Worm (Caenorhabditis elegans) whole organism, L1 larva: Measurements from ENCODE around the gene sek-6.

Experiments
- egl-27 ChIP-seq, 2 experiments: fragments of 150-350 bp in 1 of 2; sonication (generic microtip); optimal IDR thresholded peaks; 3 replicates each; lab custom pipeline; 2017 to 2018; ENCODE audit warnings: missing biosample characterization in 2 of 2, missing genetic modification characterization in 2 of 2, missing genetic modification reagents in 2 of 2
- isw-1 ChIP-seq: fragments of 200-800 bp; sonication (Bioruptor generic); IDR thresholded peaks from 2 replicates; pipeline ENCODE4 v1.3.6; 2022; ENCODE audit warnings: missing genetic modification characterization, missing compliant biosample characterization
- jun-1 ChIP-seq: fragments of 150-350 bp; optimal IDR thresholded peaks from 2 replicates; lab custom pipeline; 2014; ENCODE audit warnings: missing biosample characterization, missing genetic modification reagents, missing genetic modification characterization
- lin-13 ChIP-seq: fragments of 150-350 bp; optimal IDR thresholded peaks from 2 replicates; lab custom pipeline; 2014; ENCODE audit warnings: missing biosample characterization, missing genetic modification reagents, missing genetic modification characterization
- skn-1 ChIP-seq: fragments of 150-350 bp; optimal IDR thresholded peaks from 2 replicates; lab custom pipeline; 2014; ENCODE audit warnings: missing biosample characterization, missing genetic modification characterization
- snu-23 ChIP-seq: sonication (generic microtip); optimal IDR thresholded peaks from 2 replicates; lab custom pipeline; 2016; ENCODE audit warnings: missing genetic modification characterization, missing compliant biosample characterization
- zag-1 ChIP-seq: fragments of 150-350 bp; optimal IDR thresholded peaks from 2 replicates; lab custom pipeline; 2014; ENCODE audit warnings: missing biosample characterization, missing genetic modification characterization

ce11 chrX:10017975-10018654 lies 12.8 kb upstream of the sek-6 start, which contains the start of gene F19C6.4:
- TF ChIP-seq snu-23 (GFP tag; lab: Kevin White, UChicago): no peak
- TF ChIP-seq zag-1: no peak
- TF ChIP-seq lin-13 (GFP tag; lab: Kevin White, UChicago): no peak
- TF ChIP-seq jun-1 (tag; lab: Kevin White, UChicago): no peak
- TF ChIP-seq egl-27 (tag; optimal IDR thresholded peaks at IDR 0.05; lab: Kevin White, UChicago): no peak
- no peak for TF ChIP-seq skn-1 (tag; lab: Kevin White, UChicago)
- no peak for TF ChIP-seq isw-1 (GFP tag; lab: Robert Waterston, UW)
